Fruit fly (Drosophila melanogaster) whole organism, embryonic: ENCODE measurements around the gene CG8312.

Experiments used
- Aef1 ChIP-seq: fragments of 200-800 bp; sonication (Bioruptor generic); IDR thresholded peaks from 3 replicates; pipeline ENCODE4 v1.3.6; 2022; ENCODE audit warnings: missing biosample characterization, missing genetic modification characterization
- Antp ChIP-seq: fragments of 200-800 bp; sonication (Bioruptor generic); optimal IDR thresholded peaks from 3 replicates; lab custom pipeline; 2016; ENCODE audit warnings: missing biosample characterization, missing genetic modification characterization
- Bdp1 ChIP-seq: fragments of 200-800 bp; sonication (Bioruptor generic); optimal IDR thresholded peaks from 3 replicates; lab custom pipeline; 2016; ENCODE audit warnings: missing biosample characterization, missing genetic modification characterization
- CG10979 ChIP-seq: fragments of 200-800 bp; sonication (Bioruptor generic); optimal IDR thresholded peaks from 2 replicates; lab custom pipeline; 2018; ENCODE audit warnings: missing biosample characterization, mild to moderate bottlenecking, missing genetic modification characterization, moderate library complexity
- CG12155 ChIP-seq: fragments of 200-800 bp; sonication (Bioruptor generic); optimal IDR thresholded peaks from 3 replicates; lab custom pipeline; 2016; ENCODE audit warnings: missing biosample characterization, missing genetic modification characterization
- CG12299 ChIP-seq: fragments of 200-800 bp; sonication (Bioruptor generic); optimal IDR thresholded peaks from 2 replicates; lab custom pipeline; 2018; ENCODE audit warnings: missing biosample characterization, mild to moderate bottlenecking, missing genetic modification characterization
- CG12391 ChIP-seq: fragments of 200-800 bp; sonication (Bioruptor generic); optimal IDR thresholded peaks from 3 replicates; lab custom pipeline; 2018; ENCODE audit warnings: missing biosample characterization, mild to moderate bottlenecking, missing genetic modification characterization, moderate library complexity
- CG12769 ChIP-seq: fragments of 200-800 bp; sonication (Bioruptor generic); optimal IDR thresholded peaks from 2 replicates; lab custom pipeline; 2019; ENCODE audit warnings: missing biosample characterization, mild to moderate bottlenecking, missing genetic modification characterization, moderate library complexity
- CG15269 ChIP-seq: fragments of 200-800 bp; sonication (Bioruptor generic); optimal IDR thresholded peaks from 2 replicates; lab custom pipeline; 2018; ENCODE audit warnings: missing biosample characterization, mild to moderate bottlenecking, missing genetic modification characterization, moderate library complexity
- CG18262 ChIP-seq: fragments of 200-800 bp; optimal IDR thresholded peaks from 3 replicates; lab custom pipeline; 2019; ENCODE audit warnings: missing biosample characterization, mild to moderate bottlenecking, missing genetic modification characterization, moderate library complexity
- CG18619 ChIP-seq: fragments of 200-800 bp; sonication (Bioruptor generic); optimal IDR thresholded peaks from 3 replicates; lab custom pipeline; 2017; ENCODE audit warnings: missing biosample characterization, mild to moderate bottlenecking, missing genetic modification characterization
- CG30403 ChIP-seq: fragments of 200-800 bp; sonication (Bioruptor generic); optimal IDR thresholded peaks from 3 replicates; lab custom pipeline; 2016; ENCODE audit warnings: missing biosample characterization, missing genetic modification characterization
- CG31388 ChIP-seq: fragments of 200-800 bp; sonication (Bioruptor generic); optimal IDR thresholded peaks from 2 replicates; lab custom pipeline; 2016; ENCODE audit warnings: missing biosample characterization, missing genetic modification characterization
- CG32532 ChIP-seq: fragments of 200-800 bp; sonication (Bioruptor generic); IDR thresholded peaks from 2 replicates; pipeline ENCODE4 v1.3.6; 2022; ENCODE audit warnings: missing biosample characterization, missing genetic modification characterization
- CG32767 ChIP-seq: fragments of 200-800 bp; sonication (Bioruptor generic); IDR thresholded peaks from 2 replicates; pipeline ENCODE4 v1.3.6; 2022; ENCODE audit warnings: missing biosample characterization, missing genetic modification characterization
- CG42726 ChIP-seq: fragments of 200-800 bp; sonication (Bioruptor generic); IDR thresholded peaks from 2 replicates; pipeline ENCODE4 v1.3.6; 2022; ENCODE audit warnings: missing biosample characterization, missing genetic modification characterization; ENCODE audit not compliant: partially characterized antibody
- CG5180 ChIP-seq: fragments of 200-800 bp; sonication (Bioruptor generic); optimal IDR thresholded peaks from 3 replicates; lab custom pipeline; 2017; ENCODE audit warnings: missing biosample characterization, missing genetic modification characterization, mild to moderate bottlenecking, moderate library complexity, missing genetic modification reagents
- CG7839 ChIP-seq: fragments of 200-800 bp; sonication (Bioruptor generic); optimal IDR thresholded peaks from 3 replicates; lab custom pipeline; 2018; ENCODE audit warnings: missing biosample characterization, mild to moderate bottlenecking, missing genetic modification characterization, moderate library complexity
- Dek ChIP-seq: fragments of 200-800 bp; sonication (Bioruptor generic); optimal IDR thresholded peaks from 3 replicates; lab custom pipeline; 2019; ENCODE audit warnings: missing biosample characterization, mild to moderate bottlenecking, missing genetic modification characterization, moderate library complexity
- Dip2 ChIP-seq: fragments of 200-800 bp; sonication (Bioruptor generic); IDR thresholded peaks from 2 replicates; pipeline ENCODE4 v1.3.6; 2022; ENCODE audit warnings: missing biosample characterization, missing genetic modification characterization
- Doc3 ChIP-seq: fragments of 200-800 bp; sonication (Bioruptor generic); IDR thresholded peaks from 3 replicates; pipeline ENCODE4 v1.3.6; 2022; ENCODE audit warnings: missing biosample characterization, missing genetic modification characterization; ENCODE audit not compliant: partially characterized antibody
- Eip74EF ChIP-seq, 2 experiments: fragments of 200-800 bp in 1 of 2; fragments of >200 bp in 1 of 2; sonication (Bioruptor generic) in 1 of 2; optimal IDR thresholded peaks; 2 replicates each; lab custom pipeline; 2017 to 2019; ENCODE audit warnings: missing biosample characterization in 2 of 2, missing genetic modification characterization in 2 of 2, mild to moderate bottlenecking in 1 of 2, moderate library complexity in 1 of 2
- Hey ChIP-seq: fragments of 200-800 bp; sonication (Bioruptor generic); optimal IDR thresholded peaks from 3 replicates; lab custom pipeline; 2018; ENCODE audit warnings: missing biosample characterization, mild to moderate bottlenecking, missing genetic modification characterization
- Hmr ChIP-seq: fragments of 200-800 bp; sonication (Bioruptor generic); optimal IDR thresholded peaks from 3 replicates; lab custom pipeline; 2017; ENCODE audit warnings: mild to moderate bottlenecking, missing biosample characterization, missing genetic modification reagents, missing genetic modification characterization
- Myb ChIP-seq: fragments of 200-800 bp; sonication (Bioruptor generic); optimal IDR thresholded peaks from 2 replicates; lab custom pipeline; 2016; ENCODE audit warnings: missing biosample characterization, missing genetic modification characterization
- NFAT ChIP-seq: fragments of 200-800 bp; sonication (Bioruptor generic); IDR thresholded peaks from 2 replicates; pipeline ENCODE4 v1.3.6; 2022; ENCODE audit warnings: missing biosample characterization, missing genetic modification characterization
- Nf-YC ChIP-seq: fragments of 200-800 bp; optimal IDR thresholded peaks from 3 replicates; lab custom pipeline; 2019; ENCODE audit warnings: missing biosample characterization, mild to moderate bottlenecking, missing genetic modification characterization, moderate library complexity
- Sox100B ChIP-seq: fragments of 200-800 bp; sonication (Bioruptor generic); optimal IDR thresholded peaks from 3 replicates; lab custom pipeline; 2018; ENCODE audit warnings: missing biosample characterization, mild to moderate bottlenecking, missing genetic modification characterization
- Sox102F ChIP-seq: fragments of 200-800 bp; sonication (Bioruptor generic); optimal IDR thresholded peaks from 2 replicates; lab custom pipeline; 2018; ENCODE audit warnings: missing biosample characterization, mild to moderate bottlenecking, missing genetic modification characterization, moderate library complexity
- Stat92E ChIP-seq, 3 experiments: fragments of >200 bp in 2 of 3; fragments of 200-800 bp in 1 of 3; sonication (Bioruptor generic) in 1 of 3; optimal IDR thresholded peaks; 2 replicates each; lab custom pipeline; 2017 to 2019; ENCODE audit warnings: missing biosample characterization in 3 of 3, missing genetic modification characterization in 3 of 3, mild to moderate bottlenecking in 1 of 3, moderate library complexity in 1 of 3
- ab ChIP-seq: fragments of 200-800 bp; sonication (Bioruptor generic); optimal IDR thresholded peaks from 2 replicates; lab custom pipeline; 2016; ENCODE audit warnings: missing biosample characterization, missing genetic modification characterization
- al ChIP-seq: fragments of 200-800 bp; sonication (Bioruptor generic); IDR thresholded peaks from 2 replicates; pipeline ENCODE4 v1.3.6; 2022; ENCODE audit warnings: missing biosample characterization, missing genetic modification characterization
- ash1 ChIP-seq: fragments of 200-800 bp; sonication (Bioruptor generic); optimal IDR thresholded peaks from 2 replicates; lab custom pipeline; 2018; ENCODE audit warnings: missing biosample characterization, mild to moderate bottlenecking, missing genetic modification characterization
- az2 ChIP-seq: fragments of 200-800 bp; sonication (Bioruptor generic); optimal IDR thresholded peaks from 3 replicates; lab custom pipeline; 2016; ENCODE audit warnings: missing biosample characterization, missing genetic modification characterization
- cato ChIP-seq: fragments of 200-800 bp; sonication (Bioruptor generic); optimal IDR thresholded peaks from 2 replicates; lab custom pipeline; 2016; ENCODE audit warnings: missing biosample characterization, missing genetic modification characterization, borderline replicate concordance
- croc ChIP-seq: fragments of 200-800 bp; sonication (Bioruptor generic); conservative IDR thresholded peaks from 3 replicates; pipeline ENCODE4 v1.3.6; 2022; ENCODE audit warnings: missing biosample characterization, missing genetic modification characterization
- ewg ChIP-seq: fragments of 200-800 bp; sonication (Bioruptor generic); optimal IDR thresholded peaks from 3 replicates; lab custom pipeline; 2017; ENCODE audit warnings: mild to moderate bottlenecking, missing biosample characterization, missing genetic modification reagents, missing genetic modification characterization
- eyg ChIP-seq: fragments of 200-800 bp; sonication (Bioruptor generic); optimal IDR thresholded peaks from 3 replicates; lab custom pipeline; 2016; ENCODE audit warnings: missing biosample characterization, missing genetic modification characterization
- gt ChIP-seq: fragments of 200-800 bp; sonication (Bioruptor generic); IDR thresholded peaks from 2 replicates; pipeline ENCODE4 v1.3.6; 2022; ENCODE audit warnings: missing biosample characterization, missing genetic modification characterization
- insv ChIP-seq, 2 experiments: fragments of 200-800 bp; sonication (Bioruptor generic); optimal IDR thresholded peaks; 3 replicates each; lab custom pipeline; 2016 to 2018; ENCODE audit warnings: missing biosample characterization in 2 of 2, missing genetic modification characterization in 2 of 2
- kay ChIP-seq: fragments of 200-800 bp; sonication (Bioruptor generic); optimal IDR thresholded peaks from 2 replicates; lab custom pipeline; 2016; ENCODE audit warnings: missing biosample characterization, missing genetic modification characterization
- lilli ChIP-seq: fragments of 200-800 bp; sonication (Bioruptor generic); optimal IDR thresholded peaks from 3 replicates; lab custom pipeline; 2016; ENCODE audit warnings: missing biosample characterization, missing genetic modification characterization
- pan ChIP-seq, 4 experiments: fragments of >200 bp in 3 of 4; fragments of 200-800 bp in 1 of 4; sonication (Bioruptor generic) in 1 of 4; optimal IDR thresholded peaks in 3 of 4; IDR thresholded peaks in 1 of 4; 2 replicates each; pipeline versions ENCODE4 v1.3.6 to Lab custom; 2017 to 2022; ENCODE audit warnings: missing biosample characterization in 2 of 4, missing genetic modification characterization in 2 of 4, mixed read lengths in 1 of 4
- schlank ChIP-seq: fragments of 200-800 bp; sonication (Bioruptor generic); optimal IDR thresholded peaks from 2 replicates; lab custom pipeline; 2018; ENCODE audit warnings: missing biosample characterization, mild to moderate bottlenecking, missing genetic modification characterization
- stc ChIP-seq: fragments of 200-800 bp; sonication (Bioruptor generic); IDR thresholded peaks from 2 replicates; pipeline ENCODE4 v1.3.6; 2022; ENCODE audit warnings: missing biosample characterization, missing genetic modification characterization
- tll ChIP-seq, 2 experiments: fragments of 200-800 bp in 1 of 2; fragments of >200 bp in 1 of 2; sonication (Bioruptor generic) in 1 of 2; optimal IDR thresholded peaks; 2 replicates each; lab custom pipeline; 2017 to 2019; ENCODE audit warnings: missing biosample characterization in 2 of 2, missing genetic modification characterization in 2 of 2, mild to moderate bottlenecking in 1 of 2, moderate library complexity in 1 of 2
- tna ChIP-seq: fragments of 200-800 bp; sonication (Bioruptor generic); IDR thresholded peaks from 2 replicates; pipeline ENCODE4 v1.3.6; 2022; ENCODE audit warnings: missing biosample characterization, missing genetic modification characterization; ENCODE audit not compliant: partially characterized antibody
- unpg ChIP-seq: fragments of 200-800 bp; sonication (Bioruptor generic); optimal IDR thresholded peaks from 3 replicates; lab custom pipeline; 2018; ENCODE audit warnings: missing biosample characterization, mild to moderate bottlenecking, missing genetic modification characterization, moderate library complexity
- wor ChIP-seq: fragments of 200-800 bp; sonication (Bioruptor generic); IDR thresholded peaks from 2 replicates; pipeline ENCODE4 v1.3.6; 2022; ENCODE audit warnings: missing biosample characterization, missing genetic modification characterization

CG8312 gene

dm6 chr3R:9581089-9581520 is 10.0 kb upstream of the CG8312 start, which contains the start of gene CG8301 (continued):
- TF ChIP-seq CG32532: peak; percentile 60; the same call in 1 of the 2 replicates
- peak; percentile 87 for TF ChIP-seq ewg (GFP tag; lab: Kevin White, UChicago)
- no peak for TF ChIP-seq Doc3 (GFP tag; lab: Robert Waterston, UW)
- TF ChIP-seq tna (GFP tag; lab: Robert Waterston, UW): no peak
- TF ChIP-seq wor: no peak
- TF ChIP-seq Aef1 (GFP tag; lab: Robert Waterston, UW): no peak
- TF ChIP-seq Dip2 (GFP tag; lab: Robert Waterston, UW): no peak
- no peak for TF ChIP-seq schlank (tag; lab: Kevin White, UChicago)
- TF ChIP-seq croc (GFP tag; lab: Robert Waterston, UW): no peak
- TF ChIP-seq CG18619 (GFP tag; lab: Kevin White, UChicago): no peak
- TF ChIP-seq CG31388 (GFP tag; lab: Kevin White, UChicago): no peak
- peak; percentile 43 for TF ChIP-seq CG12769 (tag; lab: Kevin White, UChicago)
- TF ChIP-seq pan (optimal IDR thresholded peaks at IDR 0.05; lab: Kevin White, UChicago): no peak
- TF ChIP-seq pan (GFP tag; optimal IDR thresholded peaks at IDR 0.05 in 1 of 2, IDR thresholded peaks at IDR 0.05 in 1 of 2): peak in 1 of 2 experiments; percentile 40
- no peak for TF ChIP-seq kay (GFP tag; lab: Kevin White, UChicago)
- no peak for TF ChIP-seq eyg (GFP tag; lab: Kevin White, UChicago)
- peak; percentile 20 for TF ChIP-seq CG12155 (GFP tag; lab: Kevin White, UChicago)
- TF ChIP-seq stc: peak; percentile 40; the same call in 1 of the 2 replicates
- peak; percentile 24 for TF ChIP-seq CG12299
- peak; percentile 52 for TF ChIP-seq CG15269 (tag; lab: Kevin White, UChicago)
- no peak for TF ChIP-seq Bdp1
- peak; percentile 16; the same call in 1 of the 2 replicates for TF ChIP-seq NFAT
- peak; percentile 50 for TF ChIP-seq Sox102F (GFP tag; lab: Kevin White, UChicago)
- peak; percentile 45 for TF ChIP-seq CG7839 (tag; lab: Kevin White, UChicago)
- TF ChIP-seq Myb: peak; percentile 3
- peak; percentile 20 for TF ChIP-seq CG5180 (GFP tag; lab: Kevin White, UChicago)
- peak; percentile 53 for TF ChIP-seq CG12391
- no peak for TF ChIP-seq ab (GFP tag; lab: Kevin White, UChicago)
- peak; percentile 24 for TF ChIP-seq Nf-YC (tag; lab: Kevin White, UChicago)
- TF ChIP-seq Eip74EF (GFP tag; optimal IDR thresholded peaks at IDR 0.05; lab: Kevin White, UChicago): no peak
- TF ChIP-seq CG32767 (GFP tag; lab: Robert Waterston, UW): 0 out of 2 replicates have a peak, but pooled peaks have one; percentile 23
- no peak for TF ChIP-seq al (GFP tag; lab: Robert Waterston, UW)
- TF ChIP-seq CG18262 (tag; lab: Kevin White, UChicago): peak; percentile 16
- peak; percentile 49 for TF ChIP-seq lilli (GFP tag; lab: Kevin White, UChicago)
- TF ChIP-seq CG42726 (GFP tag; lab: Robert Waterston, UW): no peak
- TF ChIP-seq Hey (tag; lab: Kevin White, UChicago): no peak
- TF ChIP-seq Hmr (GFP tag; lab: Kevin White, UChicago): peak; percentile 49
- TF ChIP-seq Stat92E (GFP tag; optimal IDR thresholded peaks at IDR 0.05; lab: Kevin White, UChicago): no peak
- TF ChIP-seq unpg (GFP tag; lab: Kevin White, UChicago): peak; percentile 51
- TF ChIP-seq CG10979 (tag; lab: Kevin White, UChicago): peak; percentile 9
- TF ChIP-seq Sox100B (GFP tag; lab: Kevin White, UChicago): no peak
- no peak for TF ChIP-seq ash1 (GFP tag; lab: Kevin White, UChicago)
- TF ChIP-seq az2 (GFP tag; lab: Kevin White, UChicago): peak; percentile 5
- no peak for TF ChIP-seq insv (GFP tag; optimal IDR thresholded peaks at IDR 0.05; lab: Kevin White, UChicago)
- TF ChIP-seq gt: no peak
- TF ChIP-seq Antp (GFP tag; lab: Kevin White, UChicago): no peak
- TF ChIP-seq cato (GFP tag; lab: Kevin White, UChicago): no peak
- TF ChIP-seq Dek (tag; lab: Kevin White, UChicago): peak; percentile 31
- peak; percentile 39 for TF ChIP-seq CG30403 (GFP tag; lab: Kevin White, UChicago)
- no peak for TF ChIP-seq tll (GFP tag; optimal IDR thresholded peaks at IDR 0.05; lab: Kevin White, UChicago)
